Worm (Caenorhabditis elegans) whole organism, L4 larva: ENCODE measurements around the gene T26E4.18.

Experiments used
- F49E8.2 ChIP-seq: sonication (generic microtip); optimal IDR thresholded peaks from 2 replicates; lab custom pipeline; 2016; ENCODE audit warnings: missing compliant biosample characterization, mild to moderate bottlenecking, missing genetic modification characterization, borderline replicate concordance
- ama-1 ChIP-seq: fragments of 150-350 bp; optimal IDR thresholded peaks from 2 replicates; lab custom pipeline; 2014; ENCODE audit warnings: inconsistent platforms, mixed read lengths
- cey-2 ChIP-seq: sonication (generic microtip); optimal IDR thresholded peaks from 3 replicates; lab custom pipeline; 2017; ENCODE audit warnings: missing genetic modification characterization, mild to moderate bottlenecking, missing compliant biosample characterization, antibody characterized with exemption, borderline replicate concordance; ENCODE audit not compliant: insufficient read depth
- dmd-9 ChIP-seq: fragments of 200-800 bp; sonication (Bioruptor generic); IDR thresholded peaks from 2 replicates; pipeline ENCODE4 v1.3.6; 2022; ENCODE audit warnings: missing genetic modification reagents, missing genetic modification characterization, missing compliant biosample characterization
- fos-1 ChIP-seq: fragments of 150-350 bp; optimal IDR thresholded peaks from 2 replicates; lab custom pipeline; 2014; ENCODE audit warnings: missing biosample characterization, missing genetic modification characterization
- mep-1 ChIP-seq: fragments of 150-350 bp; sonication (generic microtip); optimal IDR thresholded peaks from 3 replicates; lab custom pipeline; 2014; ENCODE audit warnings: missing biosample characterization, missing genetic modification characterization
- nhr-25 ChIP-seq: sonication (generic microtip); optimal IDR thresholded peaks from 2 replicates; lab custom pipeline; 2017; ENCODE audit warnings: missing genetic modification characterization, mild to moderate bottlenecking, missing compliant biosample characterization, antibody characterized with exemption, moderate library complexity, borderline replicate concordance; ENCODE audit not compliant: insufficient read depth
- nhr-6 ChIP-seq: fragments of 150-350 bp; optimal IDR thresholded peaks from 2 replicates; lab custom pipeline; 2014; ENCODE audit warnings: missing biosample characterization, missing genetic modification characterization
- pha-4 ChIP-seq, 2 experiments: fragments of 150-350 bp in 1 of 2; fragments of 200-800 bp in 1 of 2; sonication (Bioruptor generic) in 1 of 2; IDR thresholded peaks in 1 of 2; optimal IDR thresholded peaks in 1 of 2; 2 replicates each; pipeline versions ENCODE4 v1.3.6 to Lab custom; 2014 to 2022; ENCODE audit warnings: missing genetic modification characterization in 2 of 2, missing genetic modification reagents in 2 of 2, missing biosample characterization in 1 of 2, missing compliant biosample characterization in 1 of 2
- unc-62 ChIP-seq, 3 experiments: fragments of 150-350 bp in 1 of 3; sonication (generic microtip); optimal IDR thresholded peaks in 2 of 3; peaks in 1 of 3; 1 replicate in 1 of 3; 2 replicates in 2 of 3; lab custom pipeline; 2014 to 2017; ENCODE audit warnings: missing biosample characterization in 3 of 3, missing genetic modification characterization in 3 of 3, missing genetic modification reagents in 3 of 3, missing genotype in 1 of 3
- zag-1 ChIP-seq: fragments of 150-350 bp; optimal IDR thresholded peaks from 2 replicates; lab custom pipeline; 2014; ENCODE audit warnings: missing biosample characterization, missing genetic modification characterization

DNA sequence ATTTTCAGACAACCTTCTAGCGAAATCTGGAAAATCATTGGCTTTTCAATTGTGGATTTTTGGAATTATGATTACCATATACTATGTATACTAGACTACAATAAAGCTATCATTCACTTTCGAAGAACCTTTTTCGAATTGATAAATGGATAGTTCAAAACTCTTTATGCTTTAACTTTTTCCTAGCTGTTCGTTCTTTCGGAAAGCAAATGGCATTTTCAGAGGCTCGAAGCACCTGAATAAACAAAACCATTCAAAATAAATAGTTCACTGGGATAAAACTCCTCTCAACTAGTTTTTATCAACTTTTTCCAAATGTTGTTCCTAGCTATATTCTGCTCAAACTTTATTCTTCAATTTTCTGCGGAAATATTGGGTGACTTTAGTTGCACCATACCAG is 22.6 kb downstream of the T26E4.18 start, which contains the start of gene T26E4.2:
- TF ChIP-seq pha-4 (GFP tag; IDR thresholded peaks at IDR 0.05; lab: Robert Waterston, UW) (no peak), pha-4 (tag; optimal IDR thresholded peaks at IDR 0.05; lab: Kevin White, UChicago) (no peak), cey-2 (tag; lab: Kevin White, UChicago) (no peak), nhr-6 (no peak), dmd-9 (no peak), unc-62 (GFP tag; optimal IDR thresholded peaks at IDR 0.05 in 1 of 2; lab: Kevin White, UChicago) (no peak), unc-62 (tag; optimal IDR thresholded peaks at IDR 0.05; lab: Kevin White, UChicago) (no peak), ama-1 (lab: Kevin White, UChicago) (no peak), fos-1 (tag; lab: Kevin White, UChicago) (no peak), F49E8.2 (tag; lab: Kevin White, UChicago) (no peak), mep-1 (tag; lab: Kevin White, UChicago) (no peak), zag-1 (no peak), nhr-25 (no peak)
